Worm (Caenorhabditis elegans): Measurements from ENCODE around the gene efn-2.

ce11 chrIV:10533639-10534038 lies 42.5 kb upstream of the efn-2 start, which contains the start of gene T07G12.3:
- no peak for TF ChIP-seq blmp-1 (tag; optimal IDR thresholded peaks at IDR 0.05)
- no peak for TF ChIP-seq Y116A8C.19 (tag; optimal IDR thresholded peaks at IDR 0.05; ENCODE audit: borderline replicate concordance)
- TF ChIP-seq skn-1 (tag; optimal IDR thresholded peaks at IDR 0.05) = no peak
- TF ChIP-seq mep-1 (tag; optimal IDR thresholded peaks at IDR 0.05) = no peak
- TF ChIP-seq nhr-20 (tag; optimal IDR thresholded peaks at IDR 0.05) = no peak
- no peak for TF ChIP-seq nhr-85 (tag)
- TF ChIP-seq egl-13 (tag; optimal IDR thresholded peaks at IDR 0.05) = no peak
- TF ChIP-seq nhr-76 (tag; optimal IDR thresholded peaks at IDR 0.05) = no peak
- no peak for TF ChIP-seq unc-86 (tag; optimal IDR thresholded peaks at IDR 0.05)
- TF ChIP-seq efl-1 (optimal IDR thresholded peaks at IDR 0.05) = no peak
- TF ChIP-seq efl-1 (GFP tag; optimal IDR thresholded peaks at IDR 0.05 in 1 of 2) = no peak
- TF ChIP-seq nhr-28 (tag; optimal IDR thresholded peaks at IDR 0.05) = no peak
- TF ChIP-seq ama-1 (optimal IDR thresholded peaks at IDR 0.05) = no peak

Measured in whole organism, L1 larva.